Fruit fly (Drosophila melanogaster) whole organism, embryonic: ENCODE measurements around the gene kra.

ENCODE experiments used
- Aef1 ChIP-seq: fragments of 200-800 bp; sonication (Bioruptor generic); IDR thresholded peaks from 3 replicates; pipeline ENCODE4 v1.3.6; 2022; ENCODE audit warnings: missing biosample characterization, missing genetic modification characterization
- Atf3 ChIP-seq: fragments of 200-800 bp; sonication (Bioruptor generic); optimal IDR thresholded peaks from 3 replicates; lab custom pipeline; 2016; ENCODE audit warnings: missing biosample characterization, missing genetic modification characterization
- B-H2 ChIP-seq: fragments of 200-800 bp; sonication (Bioruptor generic); optimal IDR thresholded peaks from 2 replicates; lab custom pipeline; 2018; ENCODE audit warnings: missing biosample characterization, mild to moderate bottlenecking, missing genetic modification characterization
- CG10147 ChIP-seq: fragments of 200-800 bp; sonication (Bioruptor generic); optimal IDR thresholded peaks from 2 replicates; lab custom pipeline; 2019; ENCODE audit warnings: missing biosample characterization, mild to moderate bottlenecking, missing genetic modification characterization, moderate library complexity
- CG10565 ChIP-seq: fragments of 200-800 bp; sonication (Bioruptor generic); optimal IDR thresholded peaks from 3 replicates; lab custom pipeline; 2016; ENCODE audit warnings: missing biosample characterization, mild to moderate bottlenecking, missing genetic modification characterization
- CG11504 ChIP-seq: fragments of 200-800 bp; sonication (Bioruptor generic); optimal IDR thresholded peaks from 3 replicates; lab custom pipeline; 2019; ENCODE audit warnings: missing biosample characterization, mild to moderate bottlenecking, missing genetic modification characterization, moderate library complexity
- CG12219 ChIP-seq: fragments of 200-800 bp; sonication (Bioruptor generic); optimal IDR thresholded peaks from 3 replicates; lab custom pipeline; 2018; ENCODE audit warnings: missing biosample characterization, mild to moderate bottlenecking, missing genetic modification characterization
- CG12236 ChIP-seq: fragments of 200-800 bp; sonication (Bioruptor generic); optimal IDR thresholded peaks from 2 replicates; lab custom pipeline; 2016; ENCODE audit warnings: missing biosample characterization, missing genetic modification characterization
- CG1233 ChIP-seq: fragments of 200-800 bp; sonication (Bioruptor generic); optimal IDR thresholded peaks from 4 replicates; lab custom pipeline; 2018; ENCODE audit warnings: missing biosample characterization, mild to moderate bottlenecking, missing genetic modification characterization
- CG1529 ChIP-seq: fragments of 200-800 bp; sonication (Bioruptor generic); optimal IDR thresholded peaks from 3 replicates; lab custom pipeline; 2018; ENCODE audit warnings: missing biosample characterization, missing genetic modification characterization
- CG1603 ChIP-seq: fragments of 200-800 bp; sonication (Bioruptor generic); optimal IDR thresholded peaks from 2 replicates; lab custom pipeline; 2019; ENCODE audit warnings: missing biosample characterization, mild to moderate bottlenecking, missing genetic modification characterization, moderate library complexity
- CG2129 ChIP-seq: fragments of 200-800 bp; sonication (Bioruptor generic); IDR thresholded peaks from 2 replicates; pipeline ENCODE4 v1.3.6; 2022; ENCODE audit warnings: missing biosample characterization, missing genetic modification characterization; ENCODE audit not compliant: partially characterized antibody
- CG2202 ChIP-seq: fragments of 200-800 bp; sonication (Bioruptor generic); optimal IDR thresholded peaks from 2 replicates; lab custom pipeline; 2018; ENCODE audit warnings: missing biosample characterization, mild to moderate bottlenecking, missing genetic modification characterization
- CG30431 ChIP-seq: fragments of 200-800 bp; sonication (Bioruptor generic); optimal IDR thresholded peaks from 2 replicates; lab custom pipeline; 2017; ENCODE audit warnings: missing biosample characterization, missing genetic modification characterization
- CG3065 ChIP-seq: fragments of 200-800 bp; sonication (Bioruptor generic); optimal IDR thresholded peaks from 2 replicates; lab custom pipeline; 2016; ENCODE audit warnings: missing biosample characterization, missing genetic modification characterization
- CG31365 ChIP-seq: fragments of 200-800 bp; sonication (Bioruptor generic); optimal IDR thresholded peaks from 2 replicates; lab custom pipeline; 2018; ENCODE audit warnings: missing biosample characterization, mild to moderate bottlenecking, missing genetic modification characterization
- CG31441 ChIP-seq: fragments of 200-800 bp; sonication (Bioruptor generic); IDR thresholded peaks from 2 replicates; pipeline ENCODE4 v1.3.6; 2022; ENCODE audit warnings: missing biosample characterization, missing genetic modification characterization
- CG4424 ChIP-seq: fragments of 200-800 bp; sonication (Bioruptor generic); optimal IDR thresholded peaks from 3 replicates; lab custom pipeline; 2016; ENCODE audit warnings: missing biosample characterization, missing genetic modification characterization
- CG4730 ChIP-seq: fragments of 200-800 bp; sonication (Bioruptor generic); IDR thresholded peaks from 2 replicates; pipeline ENCODE4 v1.3.6; 2022; ENCODE audit warnings: missing biosample characterization, missing genetic modification characterization
- CG4820 ChIP-seq: fragments of 200-800 bp; sonication (Bioruptor generic); optimal IDR thresholded peaks from 3 replicates; lab custom pipeline; 2016; ENCODE audit warnings: missing biosample characterization, missing genetic modification characterization
- CG7271 ChIP-seq: fragments of 200-800 bp; sonication (Bioruptor generic); optimal IDR thresholded peaks from 2 replicates; lab custom pipeline; 2018; ENCODE audit warnings: missing biosample characterization, mild to moderate bottlenecking, missing genetic modification characterization, moderate library complexity
- CG7357 ChIP-seq: fragments of 200-800 bp; sonication (Bioruptor generic); IDR thresholded peaks from 3 replicates; pipeline ENCODE4 v1.3.6; 2022; ENCODE audit warnings: missing biosample characterization, missing genetic modification characterization
- CG8765 ChIP-seq: fragments of 200-800 bp; sonication (Bioruptor generic); IDR thresholded peaks from 2 replicates; pipeline ENCODE4 v1.3.6; 2022; ENCODE audit warnings: missing biosample characterization, missing genetic modification characterization
- CTCF ChIP-seq: fragments of 200-800 bp; sonication (Bioruptor generic); optimal IDR thresholded peaks from 2 replicates; lab custom pipeline; 2017; ENCODE audit warnings: missing biosample characterization, mild to moderate bottlenecking, missing genetic modification characterization, moderate library complexity
- Dip2 ChIP-seq: fragments of 200-800 bp; sonication (Bioruptor generic); IDR thresholded peaks from 2 replicates; pipeline ENCODE4 v1.3.6; 2022; ENCODE audit warnings: missing biosample characterization, missing genetic modification characterization
- HLH54F ChIP-seq: fragments of 200-800 bp; sonication (Bioruptor generic); optimal IDR thresholded peaks from 3 replicates; lab custom pipeline; 2016; ENCODE audit warnings: missing biosample characterization, missing genetic modification characterization
- HLHmδ ChIP-seq: fragments of 200-800 bp; sonication (Bioruptor generic); optimal IDR thresholded peaks from 2 replicates; lab custom pipeline; 2018; ENCODE audit warnings: missing biosample characterization, mild to moderate bottlenecking, missing genetic modification characterization, moderate library complexity
- Hr3 ChIP-seq: fragments of 200-800 bp; sonication (Bioruptor generic); optimal IDR thresholded peaks from 3 replicates; lab custom pipeline; 2016; ENCODE audit warnings: missing biosample characterization, missing genetic modification characterization
- Jarid2 ChIP-seq: fragments of 200-800 bp; sonication (Bioruptor generic); optimal IDR thresholded peaks from 3 replicates; lab custom pipeline; 2017; ENCODE audit warnings: mild to moderate bottlenecking, missing biosample characterization, missing genetic modification reagents, missing genetic modification characterization
- MBD-R2 ChIP-seq: fragments of 200-800 bp; sonication (Bioruptor generic); IDR thresholded peaks from 2 replicates; pipeline ENCODE4 v1.3.6; 2022; ENCODE audit warnings: missing biosample characterization, missing genetic modification characterization
- Optix ChIP-seq: fragments of 200-800 bp; sonication (Bioruptor generic); IDR thresholded peaks from 3 replicates; pipeline ENCODE4 v1.3.6; 2022; ENCODE audit warnings: missing biosample characterization, missing genetic modification characterization
- Tbp ChIP-seq: fragments of >200 bp; optimal IDR thresholded peaks from 2 replicates; lab custom pipeline; 2018; ENCODE audit warnings: missing biosample characterization, missing genetic modification characterization
- amos ChIP-seq: fragments of 200-800 bp; sonication (Bioruptor generic); IDR thresholded peaks from 2 replicates; pipeline ENCODE4 v1.3.6; 2022; ENCODE audit warnings: missing biosample characterization, missing genetic modification characterization; ENCODE audit not compliant: partially characterized antibody
- bigmax ChIP-seq: fragments of 200-800 bp; sonication (Bioruptor generic); optimal IDR thresholded peaks from 2 replicates; lab custom pipeline; 2018; ENCODE audit warnings: missing biosample characterization, mild to moderate bottlenecking, missing genetic modification characterization
- br ChIP-seq: fragments of >200 bp; optimal IDR thresholded peaks from 2 replicates; lab custom pipeline; 2017
- chif ChIP-seq, 2 experiments: fragments of 200-800 bp; sonication (Bioruptor generic); optimal IDR thresholded peaks; 3 replicates each; lab custom pipeline; 2016; ENCODE audit warnings: missing biosample characterization in 2 of 2, missing genetic modification characterization in 2 of 2
- corto ChIP-seq: fragments of 200-800 bp; sonication (Bioruptor generic); optimal IDR thresholded peaks from 2 replicates; lab custom pipeline; 2016; ENCODE audit warnings: missing biosample characterization, mild to moderate bottlenecking, missing genetic modification characterization, moderate library complexity
- crc ChIP-seq: fragments of 200-800 bp; sonication (Bioruptor generic); optimal IDR thresholded peaks from 2 replicates; lab custom pipeline; 2016; ENCODE audit warnings: missing biosample characterization, missing genetic modification characterization
- dan ChIP-seq: fragments of 200-800 bp; sonication (Bioruptor generic); IDR thresholded peaks from 2 replicates; pipeline ENCODE4 v1.3.6; 2022; ENCODE audit warnings: missing biosample characterization, missing genetic modification characterization
- eve ChIP-seq, 2 experiments: fragments of >200 bp; optimal IDR thresholded peaks; 2 replicates each; lab custom pipeline; 2017; ENCODE audit warnings: missing biosample characterization in 2 of 2, missing genetic modification characterization in 2 of 2
- ewg ChIP-seq: fragments of 200-800 bp; sonication (Bioruptor generic); optimal IDR thresholded peaks from 3 replicates; lab custom pipeline; 2017; ENCODE audit warnings: mild to moderate bottlenecking, missing biosample characterization, missing genetic modification reagents, missing genetic modification characterization
- ftz-f1 ChIP-seq: fragments of 200-800 bp; sonication (Bioruptor generic); optimal IDR thresholded peaks from 2 replicates; lab custom pipeline; 2016; ENCODE audit warnings: missing biosample characterization, missing genetic modification characterization
- gsb ChIP-seq: fragments of 200-800 bp; sonication (Bioruptor generic); IDR thresholded peaks from 2 replicates; pipeline ENCODE4 v1.3.6; 2022; ENCODE audit warnings: missing biosample characterization, missing genetic modification characterization
- insv ChIP-seq, 2 experiments: fragments of 200-800 bp; sonication (Bioruptor generic); optimal IDR thresholded peaks; 3 replicates each; lab custom pipeline; 2016 to 2018; ENCODE audit warnings: missing biosample characterization in 2 of 2, missing genetic modification characterization in 2 of 2
- lilli ChIP-seq: fragments of 200-800 bp; sonication (Bioruptor generic); optimal IDR thresholded peaks from 3 replicates; lab custom pipeline; 2016; ENCODE audit warnings: missing biosample characterization, missing genetic modification characterization
- lov ChIP-seq, 2 experiments: fragments of 200-800 bp in 1 of 2; fragments of >200 bp in 1 of 2; sonication (Bioruptor generic) in 1 of 2; IDR thresholded peaks in 1 of 2; optimal IDR thresholded peaks in 1 of 2; 2 replicates in 1 of 2; 3 replicates in 1 of 2; pipeline versions ENCODE4 v1.3.6 to Lab custom; 2017 to 2022; ENCODE audit warnings: missing biosample characterization in 1 of 2, missing genetic modification characterization in 1 of 2
- mld ChIP-seq: fragments of 200-800 bp; sonication (Bioruptor generic); IDR thresholded peaks from 3 replicates; pipeline ENCODE4 v1.3.6; 2022; ENCODE audit warnings: missing biosample characterization, missing genetic modification characterization; ENCODE audit not compliant: partially characterized antibody
- nerfin-1 ChIP-seq: fragments of 200-800 bp; sonication (Bioruptor generic); optimal IDR thresholded peaks from 3 replicates; lab custom pipeline; 2019; ENCODE audit warnings: missing biosample characterization, mild to moderate bottlenecking, missing genetic modification characterization, moderate library complexity
- pros ChIP-seq: fragments of 200-800 bp; sonication (Bioruptor generic); optimal IDR thresholded peaks from 3 replicates; lab custom pipeline; 2019; ENCODE audit warnings: missing biosample characterization, mild to moderate bottlenecking, missing genetic modification characterization, moderate library complexity
- repo ChIP-seq: fragments of 200-800 bp; sonication (Bioruptor generic); optimal IDR thresholded peaks from 2 replicates; lab custom pipeline; 2016; ENCODE audit warnings: missing biosample characterization, missing genetic modification characterization
- stwl ChIP-seq: fragments of 200-800 bp; sonication (Bioruptor generic); optimal IDR thresholded peaks from 3 replicates; lab custom pipeline; 2018; ENCODE audit warnings: missing biosample characterization, mild to moderate bottlenecking, missing genetic modification characterization, moderate library complexity
- tup ChIP-seq: fragments of 200-800 bp; sonication (Bioruptor generic); optimal IDR thresholded peaks from 2 replicates; lab custom pipeline; 2016; ENCODE audit warnings: missing biosample characterization, mild to moderate bottlenecking, missing genetic modification characterization, moderate library complexity

kra gene

DNA sequence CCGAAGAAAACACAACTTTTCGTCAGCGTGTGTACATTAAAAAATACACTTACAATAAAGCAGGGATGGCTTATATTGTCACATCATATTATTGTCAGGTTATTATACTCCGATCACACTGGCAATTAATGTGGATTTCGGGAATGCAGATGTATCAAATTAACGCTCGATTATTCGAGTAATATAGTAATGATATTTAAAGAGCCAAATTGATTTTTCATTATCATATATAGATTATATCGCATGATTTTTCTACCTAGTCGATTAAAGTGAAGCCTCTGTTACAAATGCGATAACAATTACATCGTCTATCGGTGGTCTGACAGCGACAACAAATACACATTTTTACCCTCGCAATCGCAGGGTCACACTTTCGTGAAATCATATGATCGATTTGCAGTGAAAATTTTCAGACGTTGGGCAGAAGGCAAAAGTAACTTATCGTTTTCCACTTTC lies 9.5 kb downstream of the kra start, which contains the start of the genes noi and Vha26 (continued):
- TF ChIP-seq CG8765 (GFP tag; lab: Robert Waterston, UW) = 0 out of 2 replicates have a peak, but pooled peaks have one; percentile 25
- no peak for TF ChIP-seq corto
- TF ChIP-seq Dip2 (GFP tag; lab: Robert Waterston, UW) = no peak
- TF ChIP-seq CG7357 (GFP tag; lab: Robert Waterston, UW) = peak; percentile 98
- TF ChIP-seq lilli (GFP tag; lab: Kevin White, UChicago) = peak; percentile 54
- TF ChIP-seq CG31441 = no peak; the same call in 1 of the 2 replicates
- no peak for TF ChIP-seq CG12236 (GFP tag; lab: Kevin White, UChicago)
- peak; percentile 75 for TF ChIP-seq stwl
- TF ChIP-seq CG12219 (GFP tag; lab: Kevin White, UChicago) = no peak
- no peak for TF ChIP-seq tup (GFP tag; lab: Kevin White, UChicago)
- TF ChIP-seq repo = no peak
- TF ChIP-seq CG2202 = peak; percentile 50
- TF ChIP-seq B-H2 (GFP tag; lab: Kevin White, UChicago) = no peak
- no peak for TF ChIP-seq CG10147
- no peak for TF ChIP-seq CG4820 (GFP tag; lab: Kevin White, UChicago)
- no peak for TF ChIP-seq CG10565
- TF ChIP-seq CG1233 = no peak
- no peak for TF ChIP-seq CG7271
- TF ChIP-seq lov (optimal IDR thresholded peaks at IDR 0.05; lab: Kevin White, UChicago) = no peak
- TF ChIP-seq lov (GFP tag; IDR thresholded peaks at IDR 0.05; lab: Robert Waterston, UW) = no peak
- TF ChIP-seq CG4730 (GFP tag; lab: Robert Waterston, UW) = no peak
- TF ChIP-seq HLHmδ (GFP tag; lab: Kevin White, UChicago) = no peak
- TF ChIP-seq insv (GFP tag; optimal IDR thresholded peaks at IDR 0.05; lab: Kevin White, UChicago) = no peak
- TF ChIP-seq dan = no peak
- TF ChIP-seq Jarid2 (GFP tag; lab: Kevin White, UChicago) = no peak
- TF ChIP-seq CG30431 = no peak
- TF ChIP-seq crc (GFP tag; lab: Kevin White, UChicago) = no peak
- no peak for TF ChIP-seq ewg (GFP tag; lab: Kevin White, UChicago)
- TF ChIP-seq eve (GFP tag; optimal IDR thresholded peaks at IDR 0.05; lab: Kevin White, UChicago) = no peak
- TF ChIP-seq pros = no peak
- no peak for TF ChIP-seq chif (GFP tag; optimal IDR thresholded peaks at IDR 0.05; lab: Kevin White, UChicago)
- no peak for TF ChIP-seq CG3065 (GFP tag; lab: Kevin White, UChicago)
- peak; percentile 59 for TF ChIP-seq amos (GFP tag; lab: Robert Waterston, UW)
- TF ChIP-seq Atf3 (GFP tag; lab: Kevin White, UChicago) = no peak
- TF ChIP-seq gsb (GFP tag; lab: Robert Waterston, UW) = no peak
- no peak for TF ChIP-seq br
- peak; percentile 50 for TF ChIP-seq HLH54F (GFP tag; lab: Kevin White, UChicago)
- no peak for TF ChIP-seq mld (GFP tag; lab: Robert Waterston, UW)
- peak; percentile 85 for TF ChIP-seq CG1603 (tag; lab: Kevin White, UChicago)
- TF ChIP-seq CG1529 (GFP tag; lab: Kevin White, UChicago) = no peak
- 0 out of 3 replicates have a peak, but pooled peaks have one; percentile 25 for TF ChIP-seq Aef1 (GFP tag; lab: Robert Waterston, UW)
- peak; percentile 28 for TF ChIP-seq Hr3
- peak; percentile 3 for TF ChIP-seq CG4424 (GFP tag; lab: Kevin White, UChicago)
- TF ChIP-seq MBD-R2 (GFP tag; lab: Robert Waterston, UW) = peak; percentile 61
- TF ChIP-seq CG31365 (tag; lab: Kevin White, UChicago) = no peak
- TF ChIP-seq ftz-f1 (GFP tag; lab: Kevin White, UChicago) = peak; percentile 12
- TF ChIP-seq CTCF (GFP tag; lab: Kevin White, UChicago) = peak; percentile 7
- peak; percentile 51 for TF ChIP-seq CG2129 (GFP tag; lab: Robert Waterston, UW)
- TF ChIP-seq CG11504 (tag; lab: Kevin White, UChicago) = no peak
- TF ChIP-seq bigmax (GFP tag; lab: Kevin White, UChicago) = no peak
- TF ChIP-seq nerfin-1 (tag; lab: Kevin White, UChicago) = peak; percentile 15
- TF ChIP-seq Tbp (GFP tag; lab: Kevin White, UChicago) = no peak
- TF ChIP-seq Optix (GFP tag; lab: Robert Waterston, UW) = no peak
